Worm (Caenorhabditis elegans): ENCODE data around the gene tomm-7.
A peak's percentile ranks its signal among the peaks of the same experiment; 100 is the strongest.

tomm-7 gene

ce11 chrIII:7854494-7855184 is 4.8 kb upstream of the tomm-7 start, which contains the start of gene rpl-35 (continued):
- peak; percentile 77 for TF ChIP-seq nhr-27 (tag; optimal IDR thresholded peaks at IDR 0.05)
- peak; percentile 96 for TF ChIP-seq nfya-2 (GFP tag; IDR thresholded peaks at IDR 0.05)
- 0 out of 2 replicates have a peak, but pooled peaks have one; percentile 86 for TF ChIP-seq lag-1 (GFP tag; IDR thresholded peaks at IDR 0.05)
- peak; percentile 98 for TF ChIP-seq unc-130 (GFP tag; optimal IDR thresholded peaks at IDR 0.05)
- peak; percentile 99 for TF ChIP-seq rcor-1 (GFP tag; IDR thresholded peaks at IDR 0.05)
- TF ChIP-seq attf-6 (GFP tag; IDR thresholded peaks at IDR 0.05), result peak; percentile 90
- peak; percentile 98 for TF ChIP-seq snpc-1.3 (tag; optimal IDR thresholded peaks at IDR 0.05; ENCODE audit: insufficient read depth)
- peak; percentile 100 for TF ChIP-seq ceh-27 (GFP tag; optimal IDR thresholded peaks at IDR 0.05)
- TF ChIP-seq dox-1 (GFP tag; IDR thresholded peaks at IDR 0.05), result peak; percentile 100
- TF ChIP-seq ceh-58 (GFP tag; IDR thresholded peaks at IDR 0.05), result peak; percentile 72; the same call in 1 of the 2 replicates
- peak; percentile 85 for TF ChIP-seq snpc-1.1 (tag; optimal IDR thresholded peaks at IDR 0.05; ENCODE audit: insufficient read depth)
- peak; percentile 90 to 98 for TF ChIP-seq rec-8 (tag; optimal IDR thresholded peaks at IDR 0.05)
- peak; percentile 99 for TF ChIP-seq ztf-28 (GFP tag; IDR thresholded peaks at IDR 0.05)
- peak; percentile 93 for TF ChIP-seq snpc-4 (GFP tag; optimal IDR thresholded peaks at IDR 0.05)
- peak; percentile 90 to 95 (median 91) for TF ChIP-seq snpc-4 (tag; optimal IDR thresholded peaks at IDR 0.05)
- peak; percentile 95 for TF ChIP-seq F39B2.1 (GFP tag; IDR thresholded peaks at IDR 0.05)
- peak; percentile 97 for TF ChIP-seq Y79H2A.3 (GFP tag; conservative IDR thresholded peaks at IDR 0.05)
- peak; percentile 86 for TF ChIP-seq lsy-27 (tag; optimal IDR thresholded peaks at IDR 0.05; ENCODE audit: borderline replicate concordance, insufficient read depth)
- TF ChIP-seq tlf-1 (GFP tag; optimal IDR thresholded peaks at IDR 0.05), result peak; percentile 100
- TF ChIP-seq lir-1 (GFP tag; conservative IDR thresholded peaks at IDR 0.05), result peak; percentile 99
- peak; percentile 93 for TF ChIP-seq ztf-3 (GFP tag; optimal IDR thresholded peaks at IDR 0.05)
- peak; percentile 96 for TF ChIP-seq cebp-2 (GFP tag; IDR thresholded peaks at IDR 0.05)
- peak; percentile 97 for TF ChIP-seq ztf-25 (GFP tag; IDR thresholded peaks at IDR 0.05)
- TF ChIP-seq lin-35 (GFP tag; optimal IDR thresholded peaks at IDR 0.05), result peak; percentile 97 to 100 (median 99)
- TF ChIP-seq lin-54 (GFP tag; optimal IDR thresholded peaks at IDR 0.05), result peak; percentile 100
- peak; percentile 100 for TF ChIP-seq dpl-1 (GFP tag; optimal IDR thresholded peaks at IDR 0.05)
- peak; percentile 86 for TF ChIP-seq mel-28 (tag; optimal IDR thresholded peaks at IDR 0.05; ENCODE audit: borderline replicate concordance)
- no peak for TF ChIP-seq nhr-179 (tag; optimal IDR thresholded peaks at IDR 0.05)
- TF ChIP-seq hsf-1 (GFP tag; IDR thresholded peaks at IDR 0.05), result peak; percentile 93
- TF ChIP-seq let-526 (GFP tag; IDR thresholded peaks at IDR 0.05), result peak; percentile 99
- TF ChIP-seq zim-3 (tag; optimal IDR thresholded peaks at IDR 0.05), result peak; percentile 87

ce11 chrIII:7855468-7855867 is 3.9 kb upstream of the tomm-7 start:
- no peak for TF ChIP-seq cebp-2 (GFP tag; IDR thresholded peaks at IDR 0.05)
- TF ChIP-seq ztf-28 (GFP tag; IDR thresholded peaks at IDR 0.05), result no peak
- TF ChIP-seq F23B12.7 (tag; optimal IDR thresholded peaks at IDR 0.05; ENCODE audit: insufficient read depth), result no peak
- TF ChIP-seq dpl-1 (GFP tag; optimal IDR thresholded peaks at IDR 0.05), result no peak
- peak; percentile 45 for TF ChIP-seq ztf-18 (tag; optimal IDR thresholded peaks at IDR 0.05)
- TF ChIP-seq madf-8 (GFP tag; conservative IDR thresholded peaks at IDR 0.05), result peak; percentile 11; the same call in 1 of the 2 replicates
- no peak for TF ChIP-seq ceh-27 (GFP tag; optimal IDR thresholded peaks at IDR 0.05)
- peak; percentile 9 for TF ChIP-seq nhr-90 (tag; optimal IDR thresholded peaks at IDR 0.05)
- no peak for TF ChIP-seq xnd-1 (tag; optimal IDR thresholded peaks at IDR 0.05)
- no peak for TF ChIP-seq lir-1 (GFP tag; conservative IDR thresholded peaks at IDR 0.05)
- TF ChIP-seq B0336.3 (GFP tag; IDR thresholded peaks at IDR 0.05), result peak; percentile 82
- no peak for TF ChIP-seq ztf-25 (GFP tag; IDR thresholded peaks at IDR 0.05)
- TF ChIP-seq egl-18 (GFP tag; IDR thresholded peaks at IDR 0.05), result no peak
- TF ChIP-seq Y56A3A.18 (GFP tag; IDR thresholded peaks at IDR 0.05), result 0 out of 2 replicates have a peak, but pooled peaks have one; percentile 46
- peak; percentile 79; the same call in 1 of the 2 replicates for TF ChIP-seq attf-6 (GFP tag; IDR thresholded peaks at IDR 0.05)
- no peak for TF ChIP-seq sptf-2 (GFP tag; optimal IDR thresholded peaks at IDR 0.05)
- no peak for TF ChIP-seq bed-2 (GFP tag; IDR thresholded peaks at IDR 0.05)
- peak; percentile 25 for TF ChIP-seq snpc-1.1 (tag; optimal IDR thresholded peaks at IDR 0.05; ENCODE audit: insufficient read depth)
- TF ChIP-seq rcor-1 (GFP tag; IDR thresholded peaks at IDR 0.05), result peak; percentile 61
- no peak for TF ChIP-seq nhr-80 (tag; optimal IDR thresholded peaks at IDR 0.05)
- TF ChIP-seq ceh-100 (GFP tag; IDR thresholded peaks at IDR 0.05), result peak; percentile 57
- no peak for TF ChIP-seq pha-4 (tag; optimal IDR thresholded peaks at IDR 0.05)
- TF ChIP-seq B0035.1 (tag; optimal IDR thresholded peaks at IDR 0.05), result no peak
